Fruit fly (Drosophila melanogaster) whole organism, pupa: ENCODE data around the gene Dnai2.

Experiments used
- CG10348 ChIP-seq: fragments of 200-800 bp; sonication (Bioruptor generic); IDR thresholded peaks from 2 replicates; pipeline ENCODE4 v1.3.6; 2022; ENCODE audit warnings: missing biosample characterization, missing genetic modification characterization
- CG12605 ChIP-seq: fragments of 200-800 bp; sonication (Bioruptor generic); IDR thresholded peaks from 2 replicates; pipeline ENCODE4 v1.3.6; 2022; ENCODE audit warnings: missing biosample characterization, missing genetic modification characterization
- CG13204 ChIP-seq: fragments of 200-800 bp; sonication (Bioruptor generic); optimal IDR thresholded peaks from 2 replicates; lab custom pipeline; 2018; ENCODE audit warnings: missing biosample characterization, mild to moderate bottlenecking, missing genetic modification characterization, moderate library complexity
- CG14655 ChIP-seq: fragments of 200-800 bp; sonication (Bioruptor generic); optimal IDR thresholded peaks from 3 replicates; lab custom pipeline; 2017; ENCODE audit warnings: mild to moderate bottlenecking, missing biosample characterization, missing genetic modification reagents, missing genetic modification characterization
- CG15710 ChIP-seq: fragments of 200-800 bp; sonication (Bioruptor generic); optimal IDR thresholded peaks from 2 replicates; lab custom pipeline; 2018; ENCODE audit warnings: missing biosample characterization, mild to moderate bottlenecking, missing genetic modification characterization, moderate library complexity
- CG17806 ChIP-seq: fragments of 200-800 bp; sonication (Bioruptor generic); optimal IDR thresholded peaks from 2 replicates; lab custom pipeline; 2018; ENCODE audit warnings: missing biosample characterization, mild to moderate bottlenecking, missing genetic modification characterization, moderate library complexity
- CG32121 ChIP-seq: fragments of 200-800 bp; sonication (Bioruptor generic); IDR thresholded peaks from 2 replicates; pipeline ENCODE4 v1.3.6; 2022; ENCODE audit warnings: missing biosample characterization, missing genetic modification characterization
- CG34367 ChIP-seq: fragments of 200-800 bp; sonication (Bioruptor generic); optimal IDR thresholded peaks from 2 replicates; lab custom pipeline; 2018; ENCODE audit warnings: missing biosample characterization, mild to moderate bottlenecking, missing genetic modification characterization
- CG4496 ChIP-seq: fragments of 200-800 bp; sonication (Bioruptor generic); IDR thresholded peaks from 3 replicates; pipeline ENCODE4 v1.3.6; 2022; ENCODE audit warnings: missing biosample characterization, missing genetic modification characterization
- CG8159 ChIP-seq: fragments of 200-800 bp; sonication (Bioruptor generic); optimal IDR thresholded peaks from 3 replicates; lab custom pipeline; 2018; ENCODE audit warnings: missing biosample characterization, mild to moderate bottlenecking, missing genetic modification characterization, moderate library complexity
- CG8301 ChIP-seq: fragments of 200-800 bp; sonication (Bioruptor generic); optimal IDR thresholded peaks from 2 replicates; lab custom pipeline; 2018; ENCODE audit warnings: missing biosample characterization, mild to moderate bottlenecking, missing genetic modification characterization
- CG9948 ChIP-seq: fragments of 200-800 bp; sonication (Bioruptor generic); optimal IDR thresholded peaks from 2 replicates; lab custom pipeline; 2018; ENCODE audit warnings: missing biosample characterization, mild to moderate bottlenecking, missing genetic modification characterization, moderate library complexity
- D1 ChIP-seq: fragments of 200-800 bp; sonication (Bioruptor generic); optimal IDR thresholded peaks from 2 replicates; lab custom pipeline; 2018; ENCODE audit warnings: missing biosample characterization, mild to moderate bottlenecking, missing genetic modification characterization, moderate library complexity
- EcR ChIP-seq: fragments of 200-800 bp; sonication (Bioruptor generic); optimal IDR thresholded peaks from 3 replicates; lab custom pipeline; 2019; ENCODE audit warnings: missing biosample characterization, missing genetic modification characterization, mild to moderate bottlenecking, moderate library complexity, missing genetic modification reagents
- Ets98B ChIP-seq: fragments of 200-800 bp; sonication (Bioruptor generic); IDR thresholded peaks from 2 replicates; pipeline ENCODE4 v1.3.6; 2022; ENCODE audit warnings: missing biosample characterization, missing genetic modification characterization
- Pif1A ChIP-seq: fragments of 200-800 bp; sonication (Bioruptor generic); optimal IDR thresholded peaks from 3 replicates; lab custom pipeline; 2016; ENCODE audit warnings: missing biosample characterization, missing genetic modification characterization
- Pif1B ChIP-seq: fragments of 200-800 bp; sonication (Bioruptor generic); optimal IDR thresholded peaks from 3 replicates; lab custom pipeline; 2016; ENCODE audit warnings: missing biosample characterization, missing genetic modification characterization
- Snoo ChIP-seq: fragments of 200-800 bp; sonication (Bioruptor generic); optimal IDR thresholded peaks from 3 replicates; lab custom pipeline; 2017; ENCODE audit warnings: missing biosample characterization, mild to moderate bottlenecking, missing genetic modification characterization, inconsistent platforms
- fd96Ca ChIP-seq: fragments of 200-800 bp; sonication (Bioruptor generic); IDR thresholded peaks from 3 replicates; pipeline ENCODE4 v1.3.6; 2022; ENCODE audit warnings: missing biosample characterization, missing genetic modification characterization
- gl ChIP-seq: fragments of 200-800 bp; sonication (Bioruptor generic); optimal IDR thresholded peaks from 2 replicates; lab custom pipeline; 2018; ENCODE audit warnings: missing biosample characterization, mild to moderate bottlenecking, missing genetic modification characterization
- rn ChIP-seq: fragments of 200-800 bp; sonication (Bioruptor generic); IDR thresholded peaks from 2 replicates; pipeline ENCODE4 v1.3.6; 2022; ENCODE audit warnings: missing biosample characterization, missing genetic modification characterization

Dnai2 gene

dm6 chr3L:11716347-11716746 lies 17.3 kb upstream of the Dnai2 start:
- peak; percentile 35 for TF ChIP-seq CG8301
- TF ChIP-seq rn (GFP tag; lab: Robert Waterston, UW): no peak
- peak; percentile 41 for TF ChIP-seq CG14655 (GFP tag; lab: Kevin White, UChicago)
- TF ChIP-seq CG9948 (tag; lab: Kevin White, UChicago): no peak
- TF ChIP-seq CG4496 (GFP tag; lab: Robert Waterston, UW): 0 out of 3 replicates have a peak, but pooled peaks have one; percentile 6
- peak; percentile 8 for TF ChIP-seq CG13204
- no peak for TF ChIP-seq CG32121
- peak; percentile 30 for TF ChIP-seq CG15710
- TF ChIP-seq CG8159 (tag; lab: Kevin White, UChicago): peak; percentile 60
- TF ChIP-seq CG12605 (GFP tag; lab: Robert Waterston, UW): no peak

- no peak for TF ChIP-seq CG8159 (tag; lab: Kevin White, UChicago)
- peak; percentile 43 for TF ChIP-seq EcR (GFP tag; lab: Kevin White, UChicago)
- no peak for TF ChIP-seq CG10348
- TF ChIP-seq CG4496 (GFP tag; lab: Robert Waterston, UW): 0 out of 3 replicates have a peak, but pooled peaks have one; percentile 30
- TF ChIP-seq CG17806 (tag; lab: Kevin White, UChicago): no peak
- no peak for TF ChIP-seq D1 (tag; lab: Kevin White, UChicago)
- TF ChIP-seq fd96Ca: peak; percentile 36; the same call in 1 of the 3 replicates
These were observed 16.1 kb upstream of the Dnai2 start, which contains the start of gene CG14132 for dm6 chr3L:11715187-11715586. CG14132 (minus strand) TSS chr3L:11715285.

- TF ChIP-seq CG8159 (tag; lab: Kevin White, UChicago) (peak; percentile 55), Pif1A (GFP tag; lab: Kevin White, UChicago) (peak; percentile 33), EcR (GFP tag; lab: Kevin White, UChicago) (peak; percentile 6), CG14655 (GFP tag; lab: Kevin White, UChicago) (peak; percentile 23), CG9948 (tag; lab: Kevin White, UChicago) (peak; percentile 56), CG34367 (peak; percentile 13), CG13204 (no peak), rn (GFP tag; lab: Robert Waterston, UW) (no peak), CG17806 (tag; lab: Kevin White, UChicago) (peak; percentile 47)
These were observed 13.8 kb upstream of the Dnai2 start for dm6 chr3L:11712839-11713238.

- TF ChIP-seq Pif1B (GFP tag; lab: Kevin White, UChicago) (no peak), CG4496 (GFP tag; lab: Robert Waterston, UW) (0 out of 3 replicates have a peak, but pooled peaks have one; percentile 24)
These were observed 12.7 kb upstream of the Dnai2 start for dm6 chr3L:11711789-11712188.

dm6 chr3L:11711059-11711628 lies 12.1 kb upstream of the Dnai2 start, which contains the start of gene crim:
crim (minus strand) TSS chr3L:11711386.
- TF ChIP-seq CG8159 (tag; lab: Kevin White, UChicago): no peak
- TF ChIP-seq fd96Ca: no peak
- TF ChIP-seq CG12605 (GFP tag; lab: Robert Waterston, UW): peak; percentile 9; the same call in 1 of the 2 replicates
- no peak for TF ChIP-seq CG14655 (GFP tag; lab: Kevin White, UChicago)
- TF ChIP-seq Snoo: no peak

dm6 chr3L:11708633-11709116 lies 9.6 kb upstream of the Dnai2 start, which contains the start of the genes Ccdc56 and mtTFB1:
Ccdc56 (plus strand) TSS chr3L:11708979.
mtTFB1 (plus strand) TSS chr3L:11708979.
- peak; percentile 47; the same call in 2 of the 3 replicates for TF ChIP-seq CG4496 (GFP tag; lab: Robert Waterston, UW)
- TF ChIP-seq CG17806 (tag; lab: Kevin White, UChicago): no peak
- no peak for TF ChIP-seq CG34367
- TF ChIP-seq CG15710: no peak
- no peak for TF ChIP-seq CG9948 (tag; lab: Kevin White, UChicago)
- no peak for TF ChIP-seq rn (GFP tag; lab: Robert Waterston, UW)
- no peak for TF ChIP-seq fd96Ca
- no peak for TF ChIP-seq CG32121

- TF ChIP-seq CG8159 (tag; lab: Kevin White, UChicago): no peak
- TF ChIP-seq CG17806 (tag; lab: Kevin White, UChicago): no peak
- no peak for TF ChIP-seq CG14655 (GFP tag; lab: Kevin White, UChicago)
- peak; percentile 87 for TF ChIP-seq CG12605 (GFP tag; lab: Robert Waterston, UW)
- peak; percentile 52 for TF ChIP-seq gl (tag; lab: Kevin White, UChicago)
- TF ChIP-seq EcR (GFP tag; lab: Kevin White, UChicago): peak; percentile 58
- TF ChIP-seq Pif1B (GFP tag; lab: Kevin White, UChicago): peak; percentile 48
- TF ChIP-seq CG13204: peak; percentile 50
- TF ChIP-seq CG32121: peak; percentile 42; the same call in 1 of the 2 replicates
- peak; percentile 57 for TF ChIP-seq Ets98B (GFP tag; lab: Robert Waterston, UW)
- TF ChIP-seq CG8301: no peak
- TF ChIP-seq fd96Ca: peak; percentile 37; the same call in 1 of the 3 replicates
- TF ChIP-seq Pif1A (GFP tag; lab: Kevin White, UChicago): peak; percentile 25
- TF ChIP-seq CG4496 (GFP tag; lab: Robert Waterston, UW): peak; percentile 58; the same call in 2 of the 3 replicates
These were observed 9.0 kb upstream of the Dnai2 start, which contains the start of gene CG11658 for dm6 chr3L:11707978-11708632. CG11658 (minus strand) TSS chr3L:11708553.
